Worm (Caenorhabditis elegans) whole organism, young adult: ENCODE data around the gene Y45F10C.1.

ENCODE experiments used
- C06A6.2 ChIP-seq: fragments of 200-800 bp; sonication (Bioruptor generic); conservative IDR thresholded peaks from 2 replicates; pipeline ENCODE4 v1.3.6; 2022; ENCODE audit warnings: missing genetic modification characterization, missing compliant biosample characterization
- F23B12.7 ChIP-seq: sonication (generic microtip); optimal IDR thresholded peaks from 2 replicates; lab custom pipeline; 2017; ENCODE audit warnings: missing genetic modification characterization, mild to moderate bottlenecking, missing compliant biosample characterization, antibody characterized with exemption, moderate library complexity; ENCODE audit not compliant: insufficient read depth
- F49E8.2 ChIP-seq: sonication (generic microtip); optimal IDR thresholded peaks from 3 replicates; lab custom pipeline; 2017; ENCODE audit warnings: missing genetic modification characterization, mild to moderate bottlenecking, missing compliant biosample characterization, antibody characterized with exemption, moderate library complexity; ENCODE audit not compliant: insufficient read depth
- T26A5.8 ChIP-seq: sonication (generic microtip); optimal IDR thresholded peaks from 2 replicates; lab custom pipeline; 2016; ENCODE audit warnings: missing genetic modification characterization, missing compliant biosample characterization
- Y56A3A.18 ChIP-seq: fragments of 200-800 bp; sonication (Bioruptor generic); IDR thresholded peaks from 2 replicates; pipeline ENCODE4 v1.3.6; 2022; ENCODE audit warnings: missing genetic modification reagents, missing genetic modification characterization, missing compliant biosample characterization
- Y67H2A.10 ChIP-seq: fragments of 200-800 bp; sonication (Bioruptor generic); conservative IDR thresholded peaks from 2 replicates; pipeline ENCODE4 v1.3.6; 2022; ENCODE audit warnings: missing genetic modification reagents, missing genetic modification characterization, missing compliant biosample characterization
- ZK185.1 ChIP-seq: sonication (generic microtip); optimal IDR thresholded peaks from 2 replicates; lab custom pipeline; 2016; ENCODE audit warnings: mild to moderate bottlenecking, missing genetic modification characterization, missing compliant biosample characterization; ENCODE audit not compliant: poor library complexity, severe bottlenecking
- ama-1 ChIP-seq, 3 experiments: fragments of 150-350 bp in 1 of 3; sonication (generic microtip) in 2 of 3; optimal IDR thresholded peaks; 2 replicates each; lab custom pipeline; 2014 to 2018; ENCODE audit warnings: missing biosample characterization in 2 of 3, missing genetic modification characterization in 2 of 3, missing genetic modification reagents in 2 of 3
- aptf-2 ChIP-seq: fragments of 200-800 bp; sonication (Bioruptor generic); conservative IDR thresholded peaks from 2 replicates; pipeline ENCODE4 v1.3.6; 2022; ENCODE audit warnings: missing genetic modification reagents, missing genetic modification characterization, missing compliant biosample characterization
- attf-3 ChIP-seq: fragments of 200-800 bp; sonication (Bioruptor generic); conservative IDR thresholded peaks from 2 replicates; pipeline ENCODE4 v1.3.6; 2022; ENCODE audit warnings: missing genetic modification reagents, missing genetic modification characterization, missing compliant biosample characterization
- attf-6 ChIP-seq: fragments of 200-800 bp; sonication (Bioruptor generic); IDR thresholded peaks from 2 replicates; pipeline ENCODE4 v1.3.6; 2022; ENCODE audit warnings: missing genetic modification reagents, missing genetic modification characterization, missing compliant biosample characterization
- bed-2 ChIP-seq: fragments of 200-800 bp; sonication (Bioruptor generic); IDR thresholded peaks from 2 replicates; pipeline ENCODE4 v1.3.6; 2022; ENCODE audit warnings: missing genetic modification reagents, missing genetic modification characterization, missing compliant biosample characterization
- ccch-3 ChIP-seq: fragments of 200-800 bp; sonication (Bioruptor generic); optimal IDR thresholded peaks from 2 replicates; lab custom pipeline; 2018; ENCODE audit warnings: mild to moderate bottlenecking, missing genetic modification characterization, missing compliant biosample characterization
- ceh-58 ChIP-seq: fragments of 200-800 bp; sonication (Bioruptor generic); IDR thresholded peaks from 2 replicates; pipeline ENCODE4 v1.3.6; 2022; ENCODE audit warnings: missing genetic modification characterization, missing compliant biosample characterization
- chd-7 ChIP-seq: sonication (generic microtip); optimal IDR thresholded peaks from 2 replicates; lab custom pipeline; 2016; ENCODE audit warnings: mild to moderate bottlenecking, missing genetic modification characterization, moderate library complexity, missing compliant biosample characterization
- egl-18 ChIP-seq: fragments of 200-800 bp; sonication (Bioruptor generic); IDR thresholded peaks from 2 replicates; pipeline ENCODE4 v1.3.6; 2022; ENCODE audit warnings: missing genetic modification reagents, missing genetic modification characterization, missing compliant biosample characterization
- hlh-12 ChIP-seq: sonication (generic microtip); optimal IDR thresholded peaks from 2 replicates; lab custom pipeline; 2016; ENCODE audit warnings: missing genetic modification characterization, missing compliant biosample characterization
- hmg-1.2 ChIP-seq: fragments of 200-800 bp; sonication (Bioruptor generic); IDR thresholded peaks from 2 replicates; pipeline ENCODE4 v1.3.6; 2022; ENCODE audit warnings: missing genetic modification reagents, missing genetic modification characterization, missing compliant biosample characterization
- hmg-20 ChIP-seq: fragments of 200-800 bp; sonication (Bioruptor generic); IDR thresholded peaks from 2 replicates; pipeline ENCODE4 v1.3.6; 2022; ENCODE audit warnings: missing genetic modification reagents, missing genetic modification characterization, missing compliant biosample characterization
- lsl-1 ChIP-seq: fragments of 200-800 bp; sonication (Bioruptor generic); optimal IDR thresholded peaks from 2 replicates; lab custom pipeline; 2018; ENCODE audit warnings: mild to moderate bottlenecking, missing genetic modification characterization, moderate library complexity, missing compliant biosample characterization
- madf-6 ChIP-seq: fragments of 200-800 bp; sonication (Bioruptor generic); IDR thresholded peaks from 2 replicates; pipeline ENCODE4 v1.3.6; 2022; ENCODE audit warnings: missing genetic modification reagents, missing genetic modification characterization, missing compliant biosample characterization
- nhr-179 ChIP-seq: sonication (generic microtip); optimal IDR thresholded peaks from 2 replicates; lab custom pipeline; 2016; ENCODE audit warnings: mild to moderate bottlenecking, missing genetic modification characterization, missing compliant biosample characterization
- nhr-80 ChIP-seq: sonication (generic microtip); optimal IDR thresholded peaks from 2 replicates; lab custom pipeline; 2016; ENCODE audit warnings: missing genetic modification characterization, missing compliant biosample characterization
- nhr-90 ChIP-seq: sonication (generic microtip); optimal IDR thresholded peaks from 2 replicates; lab custom pipeline; 2016; ENCODE audit warnings: missing genotype, mild to moderate bottlenecking, missing genetic modification characterization, missing compliant biosample characterization
- rcor-1 ChIP-seq: fragments of 200-800 bp; sonication (Bioruptor generic); IDR thresholded peaks from 2 replicates; pipeline ENCODE4 v1.3.6; 2022; ENCODE audit warnings: missing genetic modification reagents, missing genetic modification characterization, missing compliant biosample characterization
- rpc-1 ChIP-seq, 2 experiments: fragments of 150-350 bp in 1 of 2; sonication (generic microtip) in 1 of 2; optimal IDR thresholded peaks; 2 replicates each; lab custom pipeline; 2014 to 2018; ENCODE audit warnings: missing biosample characterization in 1 of 2, missing genetic modification characterization in 1 of 2, missing genetic modification reagents in 1 of 2, missing genotype in 1 of 2
- sdz-38 ChIP-seq: sonication (generic microtip); optimal IDR thresholded peaks from 2 replicates; lab custom pipeline; 2016; ENCODE audit warnings: missing genotype, missing genetic modification characterization, missing compliant biosample characterization
- sea-2 ChIP-seq: fragments of 200-800 bp; sonication (Bioruptor generic); IDR thresholded peaks from 2 replicates; pipeline ENCODE4 v1.3.6; 2022; ENCODE audit warnings: missing genetic modification characterization, missing compliant biosample characterization
- snpc-1.3 ChIP-seq: sonication (generic microtip); optimal IDR thresholded peaks from 2 replicates; lab custom pipeline; 2017; ENCODE audit warnings: missing genetic modification characterization, mild to moderate bottlenecking, missing compliant biosample characterization, antibody characterized with exemption, moderate library complexity, missing genotype, missing genetic modification reagents; ENCODE audit not compliant: insufficient read depth
- snpc-4 ChIP-seq, 5 experiments: fragments of 150-350 bp in 1 of 5; sonication (generic microtip) in 4 of 5; optimal IDR thresholded peaks; 2 replicates each; lab custom pipeline; 2014 to 2018; ENCODE audit warnings: missing genetic modification characterization in 5 of 5, missing biosample characterization in 3 of 5, antibody characterized with exemption in 2 of 5, mild to moderate bottlenecking in 2 of 5, missing compliant biosample characterization in 2 of 5, missing genotype in 2 of 5, moderate library complexity in 2 of 5, missing genetic modification reagents in 1 of 5
- tbp1 ChIP-seq: fragments of 200-800 bp; sonication (Bioruptor generic); optimal IDR thresholded peaks from 2 replicates; lab custom pipeline; 2018; ENCODE audit warnings: mild to moderate bottlenecking, missing genetic modification characterization, missing compliant biosample characterization
- tlf-1 ChIP-seq: fragments of 200-800 bp; sonication (Bioruptor generic); optimal IDR thresholded peaks from 2 replicates; lab custom pipeline; 2018; ENCODE audit warnings: mild to moderate bottlenecking, missing genetic modification characterization, missing compliant biosample characterization
- ztf-25 ChIP-seq: fragments of 200-800 bp; sonication (Bioruptor generic); IDR thresholded peaks from 2 replicates; pipeline ENCODE4 v1.3.6; 2022; ENCODE audit warnings: missing genetic modification reagents, missing genetic modification characterization, missing compliant biosample characterization
- ztf-3 ChIP-seq: fragments of 200-800 bp; sonication (Bioruptor generic); optimal IDR thresholded peaks from 2 replicates; lab custom pipeline; 2018; ENCODE audit warnings: mild to moderate bottlenecking, missing genetic modification characterization, missing compliant biosample characterization

The Y45F10C.1 gene

DNA sequence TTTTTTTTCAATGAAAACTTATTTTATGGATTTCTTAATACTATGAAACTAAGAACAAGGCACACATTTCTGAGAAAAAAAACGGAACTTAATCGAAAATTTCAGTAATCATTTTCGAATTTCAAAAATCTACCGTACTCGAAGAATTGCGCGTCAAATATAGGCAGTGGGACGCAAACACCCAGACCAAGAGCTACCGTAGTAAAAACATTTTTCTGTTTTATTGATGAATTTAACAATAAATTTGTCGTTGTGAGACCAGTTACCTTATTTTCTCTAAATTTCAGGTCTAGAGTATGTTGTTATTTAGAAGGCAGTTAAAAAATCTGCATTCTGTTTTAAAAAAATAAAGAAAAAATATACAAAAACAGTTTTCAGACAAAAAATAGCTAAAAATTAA lies 28.3 kb upstream of the Y45F10C.1 start (continued):
- no peak for TF ChIP-seq aptf-2 (GFP tag; lab: Robert Waterston, UW)
- no peak for TF ChIP-seq ZK185.1
- TF ChIP-seq lsl-1 (GFP tag; lab: Kevin White, UChicago) = peak; percentile 74
- 0 out of 2 replicates have a peak, but pooled peaks have one; percentile 17 for TF ChIP-seq madf-6 (GFP tag; lab: Robert Waterston, UW)
- TF ChIP-seq attf-6 (GFP tag; lab: Robert Waterston, UW) = peak; percentile 59; the same call in 1 of the 2 replicates

DNA sequence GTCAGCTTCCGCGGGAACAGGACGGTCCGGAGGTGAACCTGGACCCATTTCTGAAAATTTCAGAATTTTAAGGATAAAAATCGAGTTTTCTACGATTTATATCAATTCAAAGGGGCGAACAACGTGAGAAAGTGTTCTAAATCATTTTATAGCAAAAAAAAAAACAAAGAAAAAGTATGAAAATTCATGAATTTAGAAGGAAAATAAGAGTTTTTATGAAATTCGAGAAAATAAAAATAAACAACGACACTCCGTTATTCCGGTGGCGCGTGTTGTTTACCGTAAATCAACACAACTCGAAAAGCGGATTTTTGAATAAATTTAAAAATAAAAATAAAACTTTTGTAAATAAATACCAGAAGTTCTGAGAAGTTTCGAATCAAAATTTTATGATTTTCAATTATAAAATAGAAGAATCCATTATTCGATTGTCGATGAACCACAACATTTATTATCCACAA lies 27.6 kb upstream of the Y45F10C.1 start, which contains the start of gene nyn-1:
TSS of gene nyn-1 (minus strand) at position 51 of the 461 bp plus-strand sequence.
- TF ChIP-seq tbp1 = no peak
- peak; percentile 91 for TF ChIP-seq attf-3 (GFP tag; lab: Robert Waterston, UW)
- TF ChIP-seq attf-6 (GFP tag; lab: Robert Waterston, UW) = peak; percentile 79
- peak; percentile 66 for TF ChIP-seq snpc-4 (GFP tag; optimal IDR thresholded peaks at IDR 0.05; lab: Kevin White, UChicago)
- TF ChIP-seq snpc-4 (tag; optimal IDR thresholded peaks at IDR 0.05; lab: Kevin White, UChicago) = peak in 3 of 4 experiments; percentile 60 to 73 (median 70)

DNA sequence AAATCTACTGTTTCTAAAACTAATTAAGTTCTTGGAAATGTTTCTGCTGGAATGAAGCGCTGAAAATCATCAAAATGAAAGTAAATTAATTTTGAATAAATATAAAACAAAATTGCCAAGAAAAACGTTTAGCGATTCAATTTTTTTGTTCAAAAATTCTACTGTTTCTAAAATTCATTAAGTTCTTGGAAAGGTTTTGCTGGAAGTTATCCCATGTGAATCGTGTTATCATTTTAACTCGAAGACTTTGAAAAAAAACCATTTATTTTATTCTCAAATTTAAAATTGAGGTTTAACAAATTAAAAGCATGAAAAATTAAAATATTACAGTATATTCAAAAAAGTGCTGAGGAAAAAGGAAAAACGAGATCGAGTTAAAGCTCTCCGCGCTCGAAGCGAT lies 25.5 kb upstream of the Y45F10C.1 start:
- TF ChIP-seq rcor-1 (GFP tag; lab: Robert Waterston, UW) (no peak), F49E8.2 (tag; lab: Kevin White, UChicago) (no peak), snpc-4 (GFP tag; optimal IDR thresholded peaks at IDR 0.05; lab: Kevin White, UChicago) (no peak), snpc-4 (tag; optimal IDR thresholded peaks at IDR 0.05; lab: Kevin White, UChicago) (peak in 1 of 4 experiments; percentile 73), chd-7 (tag; lab: Kevin White, UChicago) (no peak), nhr-179 (no peak), ztf-25 (GFP tag; lab: Robert Waterston, UW) (no peak), attf-3 (GFP tag; lab: Robert Waterston, UW) (no peak), hlh-12 (tag; lab: Kevin White, UChicago) (no peak), bed-2 (GFP tag; lab: Robert Waterston, UW) (no peak), tlf-1 (no peak), sea-2 (GFP tag; lab: Robert Waterston, UW) (no peak), ama-1 (optimal IDR thresholded peaks at IDR 0.05; lab: Kevin White, UChicago) (no peak), ama-1 (GFP tag; optimal IDR thresholded peaks at IDR 0.05; lab: Kevin White, UChicago) (no peak), rpc-1 (optimal IDR thresholded peaks at IDR 0.05; lab: Kevin White, UChicago) (no peak), rpc-1 (tag; optimal IDR thresholded peaks at IDR 0.05; lab: Kevin White, UChicago) (no peak), attf-6 (GFP tag; lab: Robert Waterston, UW) (0 out of 2 replicates have a peak, but pooled peaks have one; percentile 55)
- TF ChIP-seq, all 124 proteins: peak for 2

DNA sequence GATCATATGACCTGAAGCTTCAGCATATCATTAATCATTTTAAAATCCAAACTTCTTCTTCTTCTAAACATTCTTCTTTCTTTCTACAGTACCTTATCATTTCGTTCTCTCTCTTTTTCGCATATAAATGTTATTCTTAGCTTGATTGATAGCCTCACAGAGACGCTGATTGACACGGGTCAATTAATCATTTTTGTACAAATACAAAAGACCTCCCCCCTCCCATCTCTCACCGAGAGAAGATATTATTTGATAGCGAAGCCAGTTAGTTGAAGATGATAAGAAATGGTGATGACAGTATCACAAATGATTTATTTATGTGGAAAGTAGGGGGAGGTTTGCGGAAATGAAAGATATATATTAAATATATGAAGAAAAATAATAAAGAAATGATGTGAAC lies 23.4 kb upstream of the Y45F10C.1 start:
- peak; percentile 13 for TF ChIP-seq nhr-80
- no peak for TF ChIP-seq attf-3 (GFP tag; lab: Robert Waterston, UW)

DNA sequence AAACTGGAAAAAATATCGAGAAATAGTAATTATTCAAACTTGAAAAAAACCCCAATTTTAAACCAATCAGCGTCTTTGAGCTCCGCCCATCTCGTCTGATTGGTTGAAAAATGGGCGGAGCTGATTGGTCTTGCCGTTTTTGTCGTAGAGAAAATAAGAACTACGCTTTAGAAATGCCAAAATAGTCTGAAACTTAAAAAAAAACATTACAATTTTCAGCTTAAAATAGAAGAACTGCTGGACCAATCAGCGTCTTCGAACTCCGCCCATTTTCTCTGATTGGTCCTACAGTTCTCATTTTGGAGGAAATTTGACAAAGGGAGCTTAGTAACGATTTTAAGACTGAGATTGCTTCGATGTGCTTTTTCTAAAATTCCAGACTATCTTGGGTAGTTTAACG lies 20.1 kb upstream of the Y45F10C.1 start:
- TF ChIP-seq Y67H2A.10 (no peak), sdz-38 (no peak), bed-2 (GFP tag; lab: Robert Waterston, UW) (no peak), snpc-1.3 (tag; lab: Kevin White, UChicago) (no peak)

DNA sequence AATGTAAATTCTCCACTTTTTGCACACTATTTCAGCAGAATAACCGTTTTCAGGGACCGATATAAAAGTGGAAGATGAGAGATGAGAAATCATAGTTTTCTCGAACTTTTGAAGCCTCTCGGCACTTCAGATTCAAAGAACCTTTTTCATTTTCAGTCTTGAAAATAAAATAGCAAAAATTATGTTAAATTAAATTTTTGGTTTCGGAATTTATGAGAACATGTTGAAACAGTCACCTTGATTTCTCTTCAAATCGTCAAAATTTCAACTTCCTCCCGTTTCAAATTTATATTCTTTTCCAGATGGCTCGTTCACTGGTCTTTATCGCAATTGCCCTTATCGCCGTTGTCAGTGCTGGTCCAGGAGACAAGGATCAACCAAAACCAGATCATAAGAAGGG lies 19.3 kb upstream of the Y45F10C.1 start, which contains the start of gene srlf-26:
TSS of gene srlf-26 (plus strand) at position 301 of the 400 bp plus-strand sequence.
- TF ChIP-seq Y56A3A.18 (GFP tag; lab: Robert Waterston, UW) = no peak
- no peak for TF ChIP-seq nhr-90 (tag; lab: Kevin White, UChicago)
- TF ChIP-seq bed-2 (GFP tag; lab: Robert Waterston, UW) = no peak
- TF ChIP-seq ztf-3 (GFP tag; lab: Kevin White, UChicago) = no peak
- TF ChIP-seq C06A6.2 (GFP tag; lab: Robert Waterston, UW) = no peak
- no peak for TF ChIP-seq ccch-3 (GFP tag; lab: Kevin White, UChicago)
- no peak for TF ChIP-seq hmg-20 (GFP tag; lab: Robert Waterston, UW)
- TF ChIP-seq nhr-179 = no peak
- TF ChIP-seq Y67H2A.10 = no peak
- TF ChIP-seq lsl-1 (GFP tag; lab: Kevin White, UChicago) = no peak
- no peak for TF ChIP-seq T26A5.8 (tag; lab: Kevin White, UChicago)
- TF ChIP-seq egl-18 (GFP tag; lab: Robert Waterston, UW) = no peak
- TF ChIP-seq snpc-4 (GFP tag; optimal IDR thresholded peaks at IDR 0.05; lab: Kevin White, UChicago) = no peak
- no peak for TF ChIP-seq snpc-4 (tag; optimal IDR thresholded peaks at IDR 0.05; lab: Kevin White, UChicago)
- no peak for TF ChIP-seq F23B12.7 (tag; lab: Kevin White, UChicago)
- TF ChIP-seq hmg-1.2 (GFP tag; lab: Robert Waterston, UW) = no peak
- TF ChIP-seq ceh-58 = no peak
